Worm (Caenorhabditis elegans) whole organism, L1 larva: ENCODE measurements around the gene str-129.

Experiments used
- C16A3.4 ChIP-seq: fragments of 150-350 bp; optimal IDR thresholded peaks from 2 replicates; lab custom pipeline; 2014; ENCODE audit warnings: missing biosample characterization, missing genetic modification characterization
- alr-1 ChIP-seq: fragments of 200-800 bp; sonication (Bioruptor generic); optimal IDR thresholded peaks from 2 replicates; lab custom pipeline; 2018; ENCODE audit warnings: borderline replicate concordance, mild to moderate bottlenecking, missing genetic modification characterization, missing compliant biosample characterization
- blmp-1 ChIP-seq: fragments of 150-350 bp; optimal IDR thresholded peaks from 2 replicates; lab custom pipeline; 2014; ENCODE audit warnings: missing biosample characterization, missing genetic modification characterization
- ceh-82 ChIP-seq, 3 experiments: fragments of 150-350 bp in 1 of 3; sonication (generic microtip) in 2 of 3; optimal IDR thresholded peaks; 2 replicates each; lab custom pipeline; 2014 to 2017; ENCODE audit warnings: missing biosample characterization in 3 of 3, missing genetic modification characterization in 3 of 3
- fkh-10 ChIP-seq: sonication (generic microtip); optimal IDR thresholded peaks from 2 replicates; lab custom pipeline; 2017; ENCODE audit warnings: missing biosample characterization, missing genetic modification reagents, missing genetic modification characterization
- fkh-8 ChIP-seq: sonication (generic microtip); optimal IDR thresholded peaks from 2 replicates; lab custom pipeline; 2016; ENCODE audit warnings: mild to moderate bottlenecking, missing genetic modification characterization, missing compliant biosample characterization
- hlh-4 ChIP-seq: sonication (generic microtip); optimal IDR thresholded peaks from 2 replicates; lab custom pipeline; 2016; ENCODE audit warnings: mild to moderate bottlenecking, missing genetic modification characterization, missing compliant biosample characterization
- jun-1 ChIP-seq: fragments of 150-350 bp; optimal IDR thresholded peaks from 2 replicates; lab custom pipeline; 2014; ENCODE audit warnings: missing biosample characterization, missing genetic modification reagents, missing genetic modification characterization
- lin-15B ChIP-seq: fragments of 150-350 bp; sonication (generic microtip); optimal IDR thresholded peaks from 3 replicates; lab custom pipeline; 2014; ENCODE audit warnings: missing biosample characterization, missing genetic modification characterization
- mep-1 ChIP-seq: fragments of 150-350 bp; optimal IDR thresholded peaks from 2 replicates; lab custom pipeline; 2014; ENCODE audit warnings: missing biosample characterization, missing genetic modification characterization
- nhr-237 ChIP-seq: fragments of 150-350 bp; optimal IDR thresholded peaks from 2 replicates; lab custom pipeline; 2014; ENCODE audit warnings: missing biosample characterization, missing genetic modification characterization
- snpc-4 ChIP-seq: fragments of 150-350 bp; optimal IDR thresholded peaks from 2 replicates; lab custom pipeline; 2014; ENCODE audit warnings: missing biosample characterization, missing genetic modification characterization
- zag-1 ChIP-seq: fragments of 150-350 bp; optimal IDR thresholded peaks from 2 replicates; lab custom pipeline; 2014; ENCODE audit warnings: missing biosample characterization, missing genetic modification characterization
- ztf-4 ChIP-seq: fragments of 150-350 bp; optimal IDR thresholded peaks from 2 replicates; lab custom pipeline; 2014; ENCODE audit warnings: missing biosample characterization, missing genetic modification characterization

ce11 chrV:8073162-8073561 is 19.1 kb downstream of the str-129 start:
- TF ChIP-seq mep-1, result no peak
- TF ChIP-seq lin-15B (tag; lab: Kevin White, UChicago), result no peak
- TF ChIP-seq alr-1 (tag; lab: Kevin White, UChicago), result no peak
- TF ChIP-seq jun-1 (tag; lab: Kevin White, UChicago), result no peak
- TF ChIP-seq C16A3.4 (tag; lab: Kevin White, UChicago), result no peak
- TF ChIP-seq hlh-4 (tag; lab: Kevin White, UChicago), result no peak
- no peak for TF ChIP-seq ceh-82 (tag; optimal IDR thresholded peaks at IDR 0.05; lab: Kevin White, UChicago)
- TF ChIP-seq nhr-237 (tag; lab: Kevin White, UChicago), result no peak
- TF ChIP-seq zag-1 (tag; lab: Kevin White, UChicago), result no peak
- TF ChIP-seq blmp-1 (tag; lab: Kevin White, UChicago), result peak; percentile 89
- no peak for TF ChIP-seq fkh-8
- TF ChIP-seq ztf-4, result no peak
- no peak for TF ChIP-seq fkh-10
- TF ChIP-seq snpc-4 (tag; lab: Kevin White, UChicago), result no peak
